Fruit fly (Drosophila melanogaster) whole organism: Measurements from ENCODE around the gene CG14770.

Source experiments
- CG8478 ChIP-seq: fragments of >200 bp; optimal IDR thresholded peaks from 2 replicates; lab custom pipeline; 2018; ENCODE audit warnings: inconsistent platforms
- Dll ChIP-seq: fragments of >200 bp; optimal IDR thresholded peaks from 2 replicates; lab custom pipeline; 2017
- EcR ChIP-seq, 2 experiments: fragments of >200 bp; optimal IDR thresholded peaks; 2 replicates each; lab custom pipeline; 2017; ENCODE audit warnings: missing biosample characterization in 2 of 2, missing genetic modification characterization in 2 of 2, missing genetic modification reagents in 2 of 2
- pan ChIP-seq: fragments of >200 bp; optimal IDR thresholded peaks from 2 replicates; lab custom pipeline; 2017
- psq ChIP-seq: fragments of >200 bp; optimal IDR thresholded peaks from 2 replicates; lab custom pipeline; 2017
- usp ChIP-seq: fragments of >200 bp; optimal IDR thresholded peaks from 2 replicates; lab custom pipeline; 2017; ENCODE audit warnings: missing biosample characterization, missing genetic modification characterization, mixed read lengths

Gene CG14770

DNA sequence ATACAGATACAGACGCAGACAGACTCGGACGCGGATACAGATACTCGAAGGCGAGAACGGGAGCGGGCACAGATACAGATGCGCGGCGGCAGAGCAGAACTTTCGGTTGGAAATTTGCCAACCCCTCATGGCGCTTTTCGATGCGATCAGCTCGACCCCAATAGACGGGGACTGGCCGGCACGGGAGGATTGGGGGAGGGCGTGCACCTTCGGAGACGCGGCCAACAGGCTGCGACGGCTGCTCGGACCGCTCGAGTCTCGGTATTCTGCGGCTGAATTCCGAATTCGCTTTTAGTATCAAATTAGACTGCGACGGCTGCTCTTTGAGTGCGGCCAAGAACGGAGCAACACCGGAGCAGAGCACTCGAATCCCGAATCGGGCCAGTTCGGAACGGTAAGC lies 15.2 kb downstream of the CG14770 start:
- no peak for TF ChIP-seq usp
- TF ChIP-seq pan (lab: Kevin White, UChicago) = no peak
- TF ChIP-seq Dll (lab: Kevin White, UChicago) = no peak
- TF ChIP-seq EcR (GFP tag; optimal IDR thresholded peaks at IDR 0.05; lab: Kevin White, UChicago) = no peak
- no peak for TF ChIP-seq CG8478
- TF ChIP-seq psq (lab: Kevin White, UChicago) = no peak

DNA sequence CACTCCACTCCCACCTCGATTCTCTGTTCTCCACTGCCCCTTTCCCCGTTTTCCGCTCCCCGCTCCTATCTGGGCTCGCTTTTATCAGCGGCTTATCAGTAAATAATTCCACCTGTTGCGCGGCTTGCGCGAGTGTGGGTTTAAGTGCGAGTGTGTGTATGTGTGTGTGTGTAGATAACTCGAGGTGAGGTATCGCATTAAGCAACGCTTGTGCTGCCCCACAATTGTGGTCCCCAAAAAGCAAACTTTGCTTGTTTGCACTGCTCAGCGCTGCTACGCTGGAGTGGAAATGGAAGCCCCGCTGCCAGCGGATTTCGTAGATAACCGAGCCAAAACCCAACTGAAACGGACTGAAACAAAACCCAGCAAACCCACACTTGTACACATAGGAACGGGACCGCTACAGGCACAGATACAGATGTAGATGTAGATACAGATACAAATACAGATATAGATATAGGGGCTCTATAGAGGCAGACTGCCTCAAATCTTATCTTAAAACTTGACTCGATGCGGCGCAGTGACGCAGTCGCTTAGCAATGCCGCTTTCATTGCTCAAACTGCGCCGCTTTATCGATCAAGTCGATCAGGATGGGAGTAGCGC lies 18.2 kb downstream of the CG14770 start:
- no peak for TF ChIP-seq pan (lab: Kevin White, UChicago)
- no peak for TF ChIP-seq Dll (lab: Kevin White, UChicago)

DNA sequence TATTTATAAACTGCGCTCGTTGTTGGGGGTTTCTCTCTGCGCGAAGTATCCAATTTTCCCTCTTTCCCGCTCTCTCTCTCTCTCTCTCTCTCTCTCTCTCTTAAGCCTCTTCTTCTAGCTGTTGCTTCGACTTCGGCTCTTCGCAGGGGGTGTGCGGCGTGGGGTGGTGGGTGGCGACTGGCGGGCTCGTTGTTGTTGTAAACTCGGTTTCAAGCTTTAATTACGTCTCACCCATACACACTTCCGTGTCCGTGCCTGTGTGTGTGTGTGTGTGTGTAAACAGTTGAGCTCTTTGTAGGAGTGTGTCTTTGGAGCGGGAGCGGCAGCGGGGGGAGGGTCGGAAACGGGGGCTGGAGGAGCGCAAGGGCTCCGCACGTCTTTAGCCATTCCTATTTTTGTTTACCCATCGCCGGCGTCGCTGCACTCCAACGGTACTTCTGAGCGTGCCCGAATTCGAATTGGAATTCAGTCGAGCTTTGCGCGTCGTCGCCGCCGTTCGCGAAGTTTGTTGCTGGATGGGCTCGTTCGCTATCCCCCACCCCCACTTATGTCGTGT lies 19.2 kb downstream of the CG14770 start:
- no peak for TF ChIP-seq EcR (GFP tag; optimal IDR thresholded peaks at IDR 0.05; lab: Kevin White, UChicago)
- TF ChIP-seq Dll (lab: Kevin White, UChicago) = peak; percentile 90
- no peak for TF ChIP-seq usp

DNA sequence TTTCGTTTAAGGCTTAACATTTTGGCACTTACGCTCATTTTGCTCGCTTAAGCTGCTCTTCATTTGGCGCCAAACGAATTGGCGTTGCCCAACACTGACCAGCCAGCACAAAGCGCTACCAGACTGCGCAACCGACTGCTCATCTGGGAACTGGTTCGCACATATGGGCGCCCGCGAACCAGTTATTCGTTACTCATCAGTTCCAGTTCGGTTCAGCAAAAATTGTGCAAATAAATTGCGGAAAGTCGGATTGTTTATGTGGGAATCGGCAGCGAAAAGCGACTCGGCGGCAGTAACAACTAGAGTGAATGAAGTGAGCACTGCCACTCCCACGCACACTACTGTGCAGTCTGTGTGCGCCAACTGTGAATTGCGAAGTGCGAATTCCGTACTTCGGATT lies 23.8 kb downstream of the CG14770 start, which contains the start of gene Rilpl:
Gene Rilpl, plus strand, starts transcription at position 180 of the 400 bp plus-strand sequence.
- TF ChIP-seq psq (lab: Kevin White, UChicago) = no peak
- TF ChIP-seq pan (lab: Kevin White, UChicago) = no peak
- no peak for TF ChIP-seq EcR (GFP tag; optimal IDR thresholded peaks at IDR 0.05; lab: Kevin White, UChicago)
- TF ChIP-seq CG8478 = no peak
- TF ChIP-seq Dll (lab: Kevin White, UChicago) = no peak
- TF ChIP-seq usp = no peak

DNA sequence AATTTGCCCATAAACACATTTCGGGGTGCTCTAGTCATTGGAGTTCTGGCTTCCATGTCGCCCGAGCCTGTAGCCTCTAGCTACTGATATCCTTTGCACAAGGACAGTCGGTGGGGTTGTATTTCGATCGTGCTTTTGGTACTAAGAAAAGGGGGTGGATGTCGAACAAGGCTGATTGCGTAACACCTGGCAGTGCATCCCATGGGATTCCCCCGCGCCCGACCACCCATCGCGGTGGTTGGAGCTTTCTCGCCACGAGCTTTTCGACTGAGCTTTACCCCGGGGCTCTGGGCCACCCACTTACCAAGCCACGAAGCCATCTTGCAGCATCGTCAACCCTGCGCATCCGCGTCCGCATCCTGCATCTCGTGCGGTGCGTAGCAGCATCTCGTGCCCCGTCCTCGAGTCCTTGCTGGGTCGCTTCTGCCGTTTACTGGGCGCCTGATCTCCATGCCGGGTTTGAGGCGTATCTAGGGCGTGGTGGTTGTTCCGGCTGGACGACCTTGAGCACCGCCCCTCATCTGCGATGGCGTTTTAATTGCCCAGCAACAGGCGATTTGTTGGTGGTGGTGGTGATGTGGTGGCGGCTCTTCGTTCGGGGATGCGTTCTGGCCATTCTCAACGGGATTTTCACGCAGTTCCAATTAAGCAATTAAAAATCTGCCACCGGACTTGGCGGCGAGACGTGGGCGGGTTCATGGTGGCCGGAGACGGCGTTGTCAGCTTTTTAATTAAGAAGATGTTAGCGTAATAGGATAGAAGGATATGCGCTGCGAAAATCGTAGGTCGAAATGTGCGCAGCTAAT lies 28.8 kb downstream of the CG14770 start:
- TF ChIP-seq CG8478 = no peak
- no peak for TF ChIP-seq pan (lab: Kevin White, UChicago)
- no peak for TF ChIP-seq EcR (GFP tag; optimal IDR thresholded peaks at IDR 0.05; lab: Kevin White, UChicago)
- no peak for TF ChIP-seq Dll (lab: Kevin White, UChicago)
- TF ChIP-seq usp = no peak
- TF ChIP-seq psq (lab: Kevin White, UChicago) = no peak

DNA sequence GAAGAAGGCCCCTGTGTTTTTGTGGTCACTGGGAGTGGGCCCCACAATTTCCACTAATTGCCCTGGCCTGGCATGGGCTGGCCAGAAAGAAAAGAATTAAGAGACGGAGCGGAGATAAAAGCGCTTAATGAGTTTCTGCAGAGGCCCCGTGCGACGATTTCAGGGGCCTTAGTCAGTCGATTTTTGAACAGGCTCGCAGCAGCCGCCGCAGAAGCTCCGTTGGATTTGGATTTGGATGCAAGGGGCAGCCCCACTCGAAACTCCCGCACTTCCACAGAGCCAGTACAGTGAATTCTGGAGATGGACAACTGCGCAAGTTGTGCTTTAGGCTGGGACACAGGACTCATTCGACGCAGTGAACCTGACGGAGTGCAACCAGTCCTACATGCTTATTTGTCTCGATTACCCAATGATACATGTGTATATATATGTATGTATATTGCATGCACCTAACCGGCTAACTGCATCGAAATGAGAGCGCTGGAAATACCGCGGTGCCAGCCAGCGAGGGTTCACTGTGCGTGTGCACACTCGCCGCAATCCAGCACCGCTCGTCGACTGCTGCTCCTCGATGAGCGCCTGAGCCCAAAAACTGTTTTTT lies 29.5 kb downstream of the CG14770 start:
- no peak for TF ChIP-seq psq (lab: Kevin White, UChicago)
- TF ChIP-seq CG8478 = no peak
- no peak for TF ChIP-seq EcR (GFP tag; optimal IDR thresholded peaks at IDR 0.05; lab: Kevin White, UChicago)
- no peak for TF ChIP-seq usp
- TF ChIP-seq Dll (lab: Kevin White, UChicago) = no peak
- TF ChIP-seq pan (lab: Kevin White, UChicago) = no peak

DNA sequence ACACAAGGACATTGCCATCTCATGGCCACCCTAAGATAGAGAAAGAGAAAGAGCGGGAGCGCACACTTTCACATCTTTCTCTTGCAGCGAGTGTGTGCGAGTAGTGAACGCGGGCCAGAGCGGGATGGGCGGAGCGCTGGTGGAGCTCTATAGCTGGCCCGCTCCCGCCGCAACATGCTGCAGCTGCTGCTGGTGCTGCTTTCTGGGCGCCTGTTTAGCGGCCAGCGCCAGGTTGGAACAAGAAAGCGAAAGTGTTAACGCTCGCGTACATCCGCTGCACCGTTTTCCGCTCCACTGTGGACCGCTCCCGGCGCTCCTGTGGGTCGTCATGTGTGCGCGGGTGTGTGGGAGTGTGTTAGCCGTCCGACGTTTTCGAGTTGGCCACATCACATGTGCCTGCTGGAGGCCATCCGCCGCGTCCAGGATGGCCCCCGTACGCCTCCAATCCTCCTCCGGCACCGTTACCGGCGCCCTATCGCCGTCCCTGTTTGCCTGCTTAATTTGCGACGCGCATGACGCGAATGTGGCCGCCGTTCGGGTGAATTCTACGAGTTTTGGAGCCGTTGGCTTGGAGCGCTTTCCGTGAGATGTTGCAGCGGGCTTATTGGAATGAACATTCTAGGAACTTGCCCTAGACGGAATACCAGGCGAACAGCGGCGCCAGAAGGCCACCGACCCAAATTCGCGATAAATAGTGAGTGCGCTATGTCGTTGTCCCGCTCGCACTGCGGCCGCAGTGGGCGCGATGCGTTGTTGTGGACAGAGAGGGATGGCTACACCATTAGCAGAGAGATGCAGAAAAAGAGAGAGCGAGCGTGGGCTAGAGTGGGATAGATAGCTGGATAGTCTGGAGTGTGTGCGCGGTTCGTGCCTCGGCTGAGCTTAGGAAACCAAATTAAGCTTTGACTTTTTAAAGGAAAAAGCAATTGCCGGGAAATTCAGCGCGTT lies 30.3 kb downstream of the CG14770 start:
- TF ChIP-seq psq (lab: Kevin White, UChicago) = no peak
- no peak for TF ChIP-seq usp
- peak; percentile 95 for TF ChIP-seq CG8478
- peak; percentile 53 for TF ChIP-seq Dll (lab: Kevin White, UChicago)
- TF ChIP-seq EcR (GFP tag; optimal IDR thresholded peaks at IDR 0.05; lab: Kevin White, UChicago) = no peak
- TF ChIP-seq pan (lab: Kevin White, UChicago) = no peak

DNA sequence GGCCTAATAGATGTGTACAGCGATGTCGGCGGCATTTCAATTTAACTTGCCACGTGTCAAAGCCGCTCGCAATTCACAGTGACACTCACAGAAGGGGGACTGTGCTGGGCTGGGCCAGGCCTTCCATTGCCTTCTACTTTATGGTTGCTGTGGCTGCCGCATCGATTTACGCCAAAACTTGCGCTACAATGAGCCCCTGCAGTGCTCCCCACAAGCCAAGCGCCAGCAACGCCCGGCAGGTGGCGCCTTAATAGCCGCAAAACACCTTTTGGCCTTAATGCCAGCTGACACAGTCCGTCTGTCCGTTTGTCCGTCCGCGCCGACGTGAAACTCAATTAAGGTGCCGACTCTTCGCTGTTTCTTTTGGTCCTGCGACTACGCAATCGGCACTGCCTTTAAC lies 36.0 kb downstream of the CG14770 start:
- TF ChIP-seq usp (no peak), EcR (GFP tag; optimal IDR thresholded peaks at IDR 0.05; lab: Kevin White, UChicago) (no peak), pan (lab: Kevin White, UChicago) (no peak), psq (lab: Kevin White, UChicago) (no peak), CG8478 (no peak), Dll (lab: Kevin White, UChicago) (no peak)

DNA sequence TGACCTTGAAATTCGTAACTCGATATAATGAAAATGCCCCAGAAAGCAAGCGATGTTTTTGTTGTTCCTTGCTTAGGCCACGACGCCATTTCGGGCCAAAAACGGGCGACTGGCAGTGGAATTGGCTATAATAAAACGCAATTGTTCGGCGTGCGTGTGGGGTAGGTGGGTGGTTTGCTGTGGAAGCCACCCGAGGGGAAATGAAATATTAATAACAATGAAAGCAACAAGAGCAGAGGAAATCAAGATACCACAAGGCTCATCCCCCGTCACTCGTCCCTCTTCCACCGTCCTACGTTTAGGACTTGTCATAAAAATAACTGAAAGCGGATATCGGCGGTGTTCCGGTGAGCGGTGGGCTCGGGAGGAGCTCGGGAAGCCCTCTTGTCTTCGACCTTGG lies 36.7 kb downstream of the CG14770 start:
- TF ChIP-seq pan (lab: Kevin White, UChicago) (no peak), psq (lab: Kevin White, UChicago) (no peak), Dll (lab: Kevin White, UChicago) (no peak), EcR (GFP tag; optimal IDR thresholded peaks at IDR 0.05; lab: Kevin White, UChicago) (no peak), usp (no peak), CG8478 (no peak)

DNA sequence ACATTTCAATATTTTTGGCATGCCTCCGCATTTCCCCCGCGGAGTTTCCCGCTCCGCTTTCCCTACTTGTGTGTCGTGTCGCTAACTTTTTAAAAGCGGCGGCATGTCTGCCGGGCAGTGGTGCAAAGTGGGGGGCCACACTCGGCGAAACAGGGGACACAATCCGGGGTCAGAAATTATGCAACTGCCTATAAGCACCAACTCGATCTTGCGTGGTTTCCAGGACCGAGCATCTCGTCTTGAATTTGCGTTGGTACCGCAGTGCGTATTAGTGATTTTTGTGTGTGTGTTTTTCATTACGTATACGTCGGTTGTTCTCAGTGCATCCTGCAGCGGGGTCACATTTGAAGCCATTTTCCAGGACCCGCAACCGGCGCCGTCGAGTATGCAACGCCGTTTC lies 38.6 kb downstream of the CG14770 start:
- no peak for TF ChIP-seq psq (lab: Kevin White, UChicago)
- no peak for TF ChIP-seq usp

DNA sequence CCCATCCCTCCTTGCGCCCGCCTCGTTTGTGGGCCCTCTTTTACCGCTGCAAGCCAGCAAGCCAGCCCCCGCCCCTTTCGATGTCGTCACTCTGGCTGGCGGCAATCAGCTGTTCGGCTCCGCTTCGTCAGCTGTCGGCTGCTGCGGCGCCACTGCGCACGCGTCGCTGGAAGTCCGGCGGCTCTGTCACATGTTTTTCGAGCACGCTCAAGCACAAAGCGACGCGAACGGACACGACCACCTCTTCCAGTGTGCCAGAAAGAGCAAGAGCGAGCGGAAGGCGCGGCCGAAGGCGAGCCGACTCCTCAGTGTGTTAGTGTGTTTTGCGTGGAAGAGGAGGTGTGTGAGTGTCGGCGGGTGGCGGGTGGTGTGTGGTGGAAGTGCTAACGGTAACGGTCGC lies 39.9 kb downstream of the CG14770 start, which contains the start of gene futsch:
Gene futsch, plus strand, starts transcription at position 106 of the 400 bp plus-strand sequence.
- TF ChIP-seq psq (lab: Kevin White, UChicago) = no peak
- TF ChIP-seq CG8478 = no peak
- no peak for TF ChIP-seq usp
- TF ChIP-seq EcR (GFP tag; optimal IDR thresholded peaks at IDR 0.05; lab: Kevin White, UChicago) = no peak
- no peak for TF ChIP-seq Dll (lab: Kevin White, UChicago)
- no peak for TF ChIP-seq pan (lab: Kevin White, UChicago)
